Worm (Caenorhabditis elegans) whole organism, L3 larva: ENCODE data around the gene adh-1.

Experiments used
- ama-1 ChIP-seq: fragments of 150-350 bp; optimal IDR thresholded peaks from 2 replicates; lab custom pipeline; 2018
- daf-12 ChIP-seq: fragments of 150-350 bp; optimal IDR thresholded peaks from 2 replicates; lab custom pipeline; 2014; ENCODE audit warnings: missing biosample characterization, missing genetic modification reagents, missing genetic modification characterization
- nhr-237 ChIP-seq: fragments of 150-350 bp; optimal IDR thresholded peaks from 2 replicates; lab custom pipeline; 2014; ENCODE audit warnings: missing biosample characterization, missing genetic modification characterization

ce11 chrV:11862817-11863216 lies 25.2 kb upstream of the adh-1 start, which contains the start of gene R13H4.6:
- TF ChIP-seq ama-1 (lab: Kevin White, UChicago) (no peak), nhr-237 (tag; lab: Kevin White, UChicago) (no peak), daf-12 (tag; lab: Kevin White, UChicago) (no peak)
